Worm (Caenorhabditis elegans) whole organism, L3 larva: Measurements from ENCODE around the gene F11C1.7.
A peak's percentile ranks its signal among the peaks of the same experiment; 100 is the strongest.

Experiments used
- ama-1 ChIP-seq: fragments of 150-350 bp; optimal IDR thresholded peaks from 2 replicates; lab custom pipeline; 2018
- ceh-16 ChIP-seq: sonication (generic microtip); optimal IDR thresholded peaks from 2 replicates; lab custom pipeline; 2017; ENCODE audit warnings: missing biosample characterization, missing genetic modification characterization
- daf-12 ChIP-seq: fragments of 150-350 bp; optimal IDR thresholded peaks from 2 replicates; lab custom pipeline; 2014; ENCODE audit warnings: missing biosample characterization, missing genetic modification reagents, missing genetic modification characterization
- fkh-10 ChIP-seq: sonication (generic microtip); optimal IDR thresholded peaks from 2 replicates; lab custom pipeline; 2017; ENCODE audit warnings: missing biosample characterization, missing genetic modification reagents, missing genetic modification characterization
- fos-1 ChIP-seq: fragments of 150-350 bp; optimal IDR thresholded peaks from 2 replicates; lab custom pipeline; 2014; ENCODE audit warnings: missing biosample characterization, missing genetic modification characterization
- nfya-1 ChIP-seq: sonication (generic microtip); optimal IDR thresholded peaks from 2 replicates; lab custom pipeline; 2017; ENCODE audit warnings: missing genetic modification characterization, mild to moderate bottlenecking, missing compliant biosample characterization, antibody characterized with exemption, moderate library complexity; ENCODE audit not compliant: insufficient read depth
- nhr-237 ChIP-seq: fragments of 150-350 bp; optimal IDR thresholded peaks from 2 replicates; lab custom pipeline; 2014; ENCODE audit warnings: missing biosample characterization, missing genetic modification characterization
- nhr-25 ChIP-seq: sonication (generic microtip); optimal IDR thresholded peaks from 2 replicates; lab custom pipeline; 2017; ENCODE audit warnings: missing biosample characterization, missing genetic modification characterization
- nhr-28 ChIP-seq: fragments of 150-350 bp; optimal IDR thresholded peaks from 2 replicates; lab custom pipeline; 2014; ENCODE audit warnings: missing biosample characterization, missing genetic modification characterization
- pha-4 ChIP-seq: fragments of 150-350 bp; optimal IDR thresholded peaks from 2 replicates; lab custom pipeline; 2014; ENCODE audit warnings: missing biosample characterization, missing genetic modification reagents, missing genetic modification characterization
- snpc-4 ChIP-seq: fragments of 150-350 bp; optimal IDR thresholded peaks from 2 replicates; lab custom pipeline; 2014; ENCODE audit warnings: missing biosample characterization, missing genetic modification characterization

DNA sequence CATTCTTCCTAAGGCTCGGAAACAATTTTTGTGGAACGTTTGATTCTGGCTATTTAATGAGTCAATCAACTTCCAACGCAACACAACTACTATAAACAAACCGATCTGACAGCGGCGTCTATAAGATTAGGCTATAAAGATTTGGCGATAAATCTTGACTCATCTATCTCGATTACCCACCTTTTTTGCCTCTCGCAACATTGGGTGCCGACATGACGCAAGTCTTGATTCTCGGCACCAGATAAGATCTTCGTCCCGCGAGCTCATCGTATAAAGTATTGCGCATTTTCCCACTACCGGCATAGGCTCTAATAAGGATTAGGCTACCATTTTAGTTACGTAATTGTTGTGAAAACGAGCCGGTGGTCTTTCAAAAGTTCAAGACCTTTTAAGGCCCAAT is 22.8 kb downstream of the F11C1.7 start:
- TF ChIP-seq pha-4 (tag; lab: Kevin White, UChicago) (no peak), fkh-10 (GFP tag; lab: Kevin White, UChicago) (no peak), ceh-16 (tag; lab: Kevin White, UChicago) (no peak), fos-1 (tag; lab: Kevin White, UChicago) (no peak), nhr-28 (tag; lab: Kevin White, UChicago) (no peak), daf-12 (no peak), nfya-1 (no peak), ama-1 (no peak), snpc-4 (tag; lab: Kevin White, UChicago) (no peak), nhr-237 (tag; lab: Kevin White, UChicago) (no peak), nhr-25 (tag; lab: Kevin White, UChicago) (peak; percentile 46)
